Worm (Caenorhabditis elegans): ENCODE data around the gene chca-1.

DNA sequence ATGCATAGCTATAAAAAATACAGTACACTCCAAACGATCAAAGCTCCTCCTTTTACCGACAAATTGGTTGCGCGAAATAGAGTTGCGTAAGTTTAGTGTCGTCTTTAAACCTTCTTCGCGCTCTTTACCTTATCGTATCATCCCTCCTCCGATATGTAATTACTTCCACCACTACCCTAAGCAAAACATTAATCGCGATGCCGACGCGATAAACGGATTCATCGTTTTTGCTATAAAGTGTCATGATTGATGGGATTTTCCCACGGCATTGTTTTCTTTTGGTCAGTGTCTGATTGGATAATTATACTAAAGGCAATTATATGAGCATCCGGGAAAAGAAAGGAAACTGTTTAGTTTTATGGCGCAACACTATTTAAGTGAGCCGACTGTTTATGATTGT is 32.4 kb upstream of the chca-1 start:
- TF ChIP-seq tbx-2 (tag; optimal IDR thresholded peaks at IDR 0.05) (no peak), rnt-1 (tag; optimal IDR thresholded peaks at IDR 0.05) (no peak), dmd-4 (tag; optimal IDR thresholded peaks at IDR 0.05; ENCODE audit: borderline replicate concordance) (no peak), nhr-11 (tag; optimal IDR thresholded peaks at IDR 0.05) (no peak), pros-1 (tag; optimal IDR thresholded peaks at IDR 0.05) (no peak), Y22D7AL.16 (tag; optimal IDR thresholded peaks at IDR 0.05) (no peak), C38D4.7 (GFP tag; optimal IDR thresholded peaks at IDR 0.05) (no peak), dve-1 (tag; optimal IDR thresholded peaks at IDR 0.05) (no peak), ama-1 (optimal IDR thresholded peaks at IDR 0.05) (no peak), pag-3 (tag; optimal IDR thresholded peaks at IDR 0.05; ENCODE audit: borderline replicate concordance) (no peak)
